Fruit fly (Drosophila melanogaster) whole organism, embryonic: ENCODE results near the gene U2af50.

Source experiments
- Abd-B ChIP-seq: fragments of 200-800 bp; sonication (Bioruptor generic); optimal IDR thresholded peaks from 2 replicates; lab custom pipeline; 2018; ENCODE audit warnings: missing biosample characterization, mild to moderate bottlenecking, missing genetic modification characterization, moderate library complexity
- Antp ChIP-seq: fragments of 200-800 bp; sonication (Bioruptor generic); optimal IDR thresholded peaks from 3 replicates; lab custom pipeline; 2016; ENCODE audit warnings: missing biosample characterization, missing genetic modification characterization
- CG1024 ChIP-seq: fragments of 200-800 bp; sonication (Bioruptor generic); IDR thresholded peaks from 2 replicates; pipeline ENCODE4 v1.3.6; 2022; ENCODE audit warnings: missing biosample characterization, missing genetic modification characterization
- CG13287 ChIP-seq: fragments of 200-800 bp; sonication (Bioruptor generic); IDR thresholded peaks from 2 replicates; pipeline ENCODE4 v1.3.6; 2022; ENCODE audit warnings: missing biosample characterization, missing genetic modification characterization; ENCODE audit not compliant: partially characterized antibody
- CG14014 ChIP-seq: fragments of 200-800 bp; sonication (Bioruptor generic); IDR thresholded peaks from 2 replicates; pipeline ENCODE4 v1.3.6; 2022; ENCODE audit warnings: missing biosample characterization, missing genetic modification characterization
- CG14441 ChIP-seq: fragments of 200-800 bp; sonication (Bioruptor generic); IDR thresholded peaks from 2 replicates; pipeline ENCODE4 v1.3.6; 2022; ENCODE audit warnings: missing biosample characterization, missing genetic modification characterization
- CG16815 ChIP-seq: fragments of 200-800 bp; sonication (Bioruptor generic); optimal IDR thresholded peaks from 3 replicates; lab custom pipeline; 2017; ENCODE audit warnings: missing biosample characterization, mild to moderate bottlenecking, missing genetic modification characterization
- CG18599 ChIP-seq: fragments of 200-800 bp; sonication (Bioruptor generic); optimal IDR thresholded peaks from 3 replicates; lab custom pipeline; 2017; ENCODE audit warnings: missing biosample characterization, missing genetic modification characterization, mild to moderate bottlenecking, moderate library complexity, missing genetic modification reagents
- CG2129 ChIP-seq: fragments of 200-800 bp; sonication (Bioruptor generic); IDR thresholded peaks from 2 replicates; pipeline ENCODE4 v1.3.6; 2022; ENCODE audit warnings: missing biosample characterization, missing genetic modification characterization; ENCODE audit not compliant: partially characterized antibody
- CG2202 ChIP-seq: fragments of 200-800 bp; sonication (Bioruptor generic); optimal IDR thresholded peaks from 2 replicates; lab custom pipeline; 2018; ENCODE audit warnings: missing biosample characterization, mild to moderate bottlenecking, missing genetic modification characterization
- CG31388 ChIP-seq: fragments of 200-800 bp; sonication (Bioruptor generic); optimal IDR thresholded peaks from 2 replicates; lab custom pipeline; 2016; ENCODE audit warnings: missing biosample characterization, missing genetic modification characterization
- CG3281 ChIP-seq: fragments of 200-800 bp; sonication (Bioruptor generic); optimal IDR thresholded peaks from 3 replicates; lab custom pipeline; 2017; ENCODE audit warnings: missing biosample characterization, mild to moderate bottlenecking, missing genetic modification characterization
- CG3726 ChIP-seq: fragments of 200-800 bp; sonication (Bioruptor generic); IDR thresholded peaks from 3 replicates; pipeline ENCODE4, ENCODE4 v1.3.6; 2022; ENCODE audit warnings: missing biosample characterization, missing genetic modification characterization
- CG6175 ChIP-seq: fragments of 200-800 bp; sonication (Bioruptor generic); IDR thresholded peaks from 3 replicates; pipeline ENCODE4 v1.3.6; 2022; ENCODE audit warnings: missing biosample characterization, missing genetic modification characterization
- CG6813 ChIP-seq: fragments of 200-800 bp; sonication (Bioruptor generic); optimal IDR thresholded peaks from 2 replicates; lab custom pipeline; 2017; ENCODE audit warnings: missing biosample characterization, missing genetic modification characterization, mild to moderate bottlenecking, moderate library complexity, missing genetic modification reagents
- CG7745 ChIP-seq: fragments of 200-800 bp; sonication (Bioruptor generic); optimal IDR thresholded peaks from 2 replicates; lab custom pipeline; 2018; ENCODE audit warnings: missing biosample characterization, mild to moderate bottlenecking, missing genetic modification characterization, moderate library complexity
- CG8478 ChIP-seq: fragments of >200 bp; optimal IDR thresholded peaks from 2 replicates; lab custom pipeline; 2018
- CG9797 ChIP-seq: fragments of 200-800 bp; sonication (Bioruptor generic); optimal IDR thresholded peaks from 3 replicates; lab custom pipeline; 2018; ENCODE audit warnings: missing biosample characterization, mild to moderate bottlenecking, missing genetic modification characterization
- D19B ChIP-seq: fragments of 200-800 bp; sonication (Bioruptor generic); optimal IDR thresholded peaks from 2 replicates; lab custom pipeline; 2017; ENCODE audit warnings: missing biosample characterization, mild to moderate bottlenecking, missing genetic modification characterization
- Dp ChIP-seq: fragments of 200-800 bp; sonication (Bioruptor generic); optimal IDR thresholded peaks from 2 replicates; lab custom pipeline; 2018; ENCODE audit warnings: missing biosample characterization, mild to moderate bottlenecking, missing genetic modification characterization, moderate library complexity
- E2f2 ChIP-seq: fragments of 200-800 bp; sonication (Bioruptor generic); IDR thresholded peaks from 2 replicates; pipeline ENCODE4 v1.3.6; 2022; ENCODE audit warnings: missing biosample characterization, missing genetic modification characterization
- Hr3 ChIP-seq: fragments of 200-800 bp; sonication (Bioruptor generic); optimal IDR thresholded peaks from 3 replicates; lab custom pipeline; 2016; ENCODE audit warnings: missing biosample characterization, missing genetic modification characterization
- Med ChIP-seq: fragments of 200-800 bp; sonication (Bioruptor generic); peaks from one replicate; lab custom pipeline; 2016; ENCODE audit warnings: missing biosample characterization, missing genetic modification characterization, mild to moderate bottlenecking, inconsistent platforms, moderate library complexity
- Mrtf ChIP-seq: fragments of 200-800 bp; sonication (Bioruptor generic); IDR thresholded peaks from 3 replicates; pipeline ENCODE4 v1.3.6; 2022; ENCODE audit warnings: missing biosample characterization, missing genetic modification characterization
- NC2α ChIP-seq: fragments of 200-800 bp; sonication (Bioruptor generic); optimal IDR thresholded peaks from 2 replicates; lab custom pipeline; 2016; ENCODE audit warnings: missing biosample characterization, missing genetic modification characterization
- NFAT ChIP-seq: fragments of 200-800 bp; sonication (Bioruptor generic); IDR thresholded peaks from 2 replicates; pipeline ENCODE4 v1.3.6; 2022; ENCODE audit warnings: missing biosample characterization, missing genetic modification characterization
- Scr ChIP-seq: fragments of 200-800 bp; sonication (Bioruptor generic); IDR thresholded peaks from 2 replicates; pipeline ENCODE4 v1.3.6; 2022; ENCODE audit warnings: missing biosample characterization, missing genetic modification characterization; ENCODE audit not compliant: partially characterized antibody
- Spps ChIP-seq: fragments of 200-800 bp; sonication (Bioruptor generic); optimal IDR thresholded peaks from 2 replicates; lab custom pipeline; 2018; ENCODE audit warnings: missing biosample characterization, mild to moderate bottlenecking, missing genetic modification characterization
- Tbp ChIP-seq: fragments of >200 bp; optimal IDR thresholded peaks from 2 replicates; lab custom pipeline; 2018; ENCODE audit warnings: missing biosample characterization, missing genetic modification characterization
- YL-1 ChIP-seq: fragments of 200-800 bp; sonication (Bioruptor generic); optimal IDR thresholded peaks from 3 replicates; lab custom pipeline; 2017; ENCODE audit warnings: missing biosample characterization, mild to moderate bottlenecking, missing genetic modification characterization
- ab ChIP-seq: fragments of 200-800 bp; sonication (Bioruptor generic); optimal IDR thresholded peaks from 2 replicates; lab custom pipeline; 2016; ENCODE audit warnings: missing biosample characterization, missing genetic modification characterization
- bbx ChIP-seq: fragments of 200-800 bp; sonication (Bioruptor generic); IDR thresholded peaks from 2 replicates; pipeline ENCODE4 v1.3.6; 2022; ENCODE audit warnings: missing biosample characterization, missing genetic modification characterization; ENCODE audit not compliant: partially characterized antibody
- crc ChIP-seq: fragments of 200-800 bp; sonication (Bioruptor generic); optimal IDR thresholded peaks from 2 replicates; lab custom pipeline; 2016; ENCODE audit warnings: missing biosample characterization, missing genetic modification characterization
- dm ChIP-seq: fragments of 200-800 bp; sonication (Bioruptor generic); optimal IDR thresholded peaks from 3 replicates; lab custom pipeline; 2016; ENCODE audit warnings: missing biosample characterization, missing genetic modification characterization
- fd102C ChIP-seq: fragments of 200-800 bp; sonication (Bioruptor generic); optimal IDR thresholded peaks from 2 replicates; lab custom pipeline; 2018; ENCODE audit warnings: missing biosample characterization, mild to moderate bottlenecking, missing genetic modification characterization, moderate library complexity
- gcm ChIP-seq: fragments of 200-800 bp; sonication (Bioruptor generic); optimal IDR thresholded peaks from 2 replicates; lab custom pipeline; 2019; ENCODE audit warnings: missing biosample characterization, mild to moderate bottlenecking, missing genetic modification characterization, moderate library complexity
- gem ChIP-seq: fragments of 200-800 bp; sonication (Bioruptor generic); optimal IDR thresholded peaks from 2 replicates; lab custom pipeline; 2019; ENCODE audit warnings: missing biosample characterization, mild to moderate bottlenecking, missing genetic modification characterization, moderate library complexity
- inv ChIP-seq: fragments of 200-800 bp; sonication (Bioruptor generic); IDR thresholded peaks from 2 replicates; pipeline ENCODE4 v1.3.6; 2022; ENCODE audit warnings: missing biosample characterization, missing genetic modification characterization; ENCODE audit not compliant: partially characterized antibody
- lbe ChIP-seq: fragments of 200-800 bp; sonication (Bioruptor generic); optimal IDR thresholded peaks from 2 replicates; lab custom pipeline; 2016; ENCODE audit warnings: missing biosample characterization, mild to moderate bottlenecking, missing genetic modification characterization
- pan ChIP-seq, 4 experiments: fragments of >200 bp in 3 of 4; fragments of 200-800 bp in 1 of 4; sonication (Bioruptor generic) in 1 of 4; optimal IDR thresholded peaks in 3 of 4; IDR thresholded peaks in 1 of 4; 2 replicates each; pipeline versions ENCODE4 v1.3.6 to Lab custom; 2017 to 2022; ENCODE audit warnings: missing biosample characterization in 2 of 4, missing genetic modification characterization in 2 of 4, mixed read lengths in 1 of 4
- peb ChIP-seq: fragments of 200-800 bp; sonication (Bioruptor generic); IDR thresholded peaks from 2 replicates; pipeline ENCODE4 v1.3.6; 2022; ENCODE audit warnings: missing biosample characterization, missing genetic modification characterization
- sc ChIP-seq, 3 experiments: fragments of >200 bp in 2 of 3; fragments of 200-800 bp in 1 of 3; sonication (Bioruptor generic) in 1 of 3; optimal IDR thresholded peaks; 2 replicates in 2 of 3; 3 replicates in 1 of 3; lab custom pipeline; 2017; ENCODE audit warnings: mild to moderate bottlenecking in 1 of 3, missing biosample characterization in 1 of 3, missing genetic modification characterization in 1 of 3, missing genetic modification reagents in 1 of 3
- tgo ChIP-seq: fragments of 200-800 bp; sonication (Bioruptor generic); IDR thresholded peaks from 3 replicates; pipeline ENCODE4 v1.3.6; 2022; ENCODE audit warnings: missing biosample characterization, missing genetic modification characterization
- tio ChIP-seq: fragments of 200-800 bp; sonication (Bioruptor generic); optimal IDR thresholded peaks from 2 replicates; lab custom pipeline; 2017; ENCODE audit warnings: missing biosample characterization, missing genetic modification characterization, inconsistent platforms
- unpg ChIP-seq: fragments of 200-800 bp; sonication (Bioruptor generic); optimal IDR thresholded peaks from 3 replicates; lab custom pipeline; 2018; ENCODE audit warnings: missing biosample characterization, mild to moderate bottlenecking, missing genetic modification characterization, moderate library complexity
- vnd ChIP-seq: fragments of 200-800 bp; sonication (Bioruptor generic); IDR thresholded peaks from 3 replicates; pipeline ENCODE4 v1.3.6; 2022; ENCODE audit warnings: missing biosample characterization, missing genetic modification characterization; ENCODE audit not compliant: partially characterized antibody
- vvl ChIP-seq: fragments of 200-800 bp; sonication (Bioruptor generic); IDR thresholded peaks from 2 replicates; pipeline ENCODE4 v1.3.6; 2022; ENCODE audit warnings: missing biosample characterization, missing genetic modification characterization
- zfh2 ChIP-seq: fragments of 200-800 bp; sonication (Bioruptor generic); optimal IDR thresholded peaks from 2 replicates; lab custom pipeline; 2016; ENCODE audit warnings: missing biosample characterization, missing genetic modification characterization

Gene U2af50

DNA sequence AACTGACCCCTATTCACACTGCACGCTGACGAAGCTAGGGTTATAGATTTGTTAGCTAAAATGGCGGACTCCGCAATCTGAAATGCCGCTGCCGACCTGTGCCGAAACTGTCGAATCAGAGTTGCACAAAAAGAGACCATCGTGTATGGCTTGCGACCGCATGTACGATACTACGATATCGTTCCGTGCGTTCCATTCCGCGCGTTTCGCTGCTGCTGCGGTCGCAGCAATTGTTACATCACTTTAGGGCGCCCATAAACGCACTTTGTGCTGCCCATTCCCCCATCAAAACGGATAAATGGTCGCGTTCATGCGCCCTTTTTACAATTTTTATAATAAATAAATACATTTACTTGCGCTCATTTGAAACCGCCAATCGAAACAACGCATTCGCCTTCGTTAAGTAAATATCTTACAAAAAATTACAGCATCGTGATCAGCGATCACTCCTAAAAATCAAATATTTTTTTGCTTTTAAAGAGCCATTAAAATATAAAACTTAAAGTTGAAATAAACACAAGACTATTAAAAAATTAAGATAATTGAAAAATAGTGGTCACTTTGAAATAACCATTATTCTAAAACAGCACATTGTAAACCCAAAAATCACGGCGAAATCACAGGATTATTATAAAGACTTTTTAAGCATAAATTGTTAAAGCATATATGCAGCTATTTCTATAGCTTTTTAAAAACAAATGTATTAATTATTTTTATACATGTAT, 38.5 kb downstream of the U2af50 start, which contains the start of gene Cyp1 (continued):
- TF ChIP-seq CG18599 (GFP tag; lab: Kevin White, UChicago) (no peak), dm (GFP tag; lab: Kevin White, UChicago) (peak; percentile 81), Hr3 (GFP tag; lab: Kevin White, UChicago) (peak; percentile 5), NFAT (GFP tag; lab: Robert Waterston, UW) (peak; percentile 73; the same call in 1 of the 2 replicates), unpg (GFP tag; lab: Kevin White, UChicago) (no peak), YL-1 (GFP tag; lab: Kevin White, UChicago) (peak; percentile 35), E2f2 (GFP tag; lab: Robert Waterston, UW) (peak; percentile 64), Med (GFP tag; lab: Kevin White, UChicago) (peak; percentile 88), Antp (GFP tag; lab: Kevin White, UChicago) (peak; percentile 12), vnd (peak; percentile 69), Abd-B (GFP tag; lab: Kevin White, UChicago) (no peak), vvl (peak; percentile 55), ab (GFP tag; lab: Kevin White, UChicago) (no peak), CG6175 (GFP tag; lab: Robert Waterston, UW) (0 out of 3 replicates have a peak, but pooled peaks have one; percentile 16), pan (optimal IDR thresholded peaks at IDR 0.05; lab: Kevin White, UChicago) (no peak), pan (GFP tag; optimal IDR thresholded peaks at IDR 0.05 in 1 of 2, IDR thresholded peaks at IDR 0.05 in 1 of 2) (peak in 1 of 2 experiments; percentile 46), Tbp (GFP tag; lab: Kevin White, UChicago) (no peak), Mrtf (GFP tag; lab: Robert Waterston, UW) (no peak; the same call in 2 of the 3 replicates), tgo (peak; percentile 52; the same call in 2 of the 3 replicates), D19B (no peak), zfh2 (GFP tag; lab: Kevin White, UChicago) (peak; percentile 42), CG7745 (tag; lab: Kevin White, UChicago) (no peak), CG2129 (peak; percentile 32; the same call in 1 of the 2 replicates), CG8478 (no peak), Scr (GFP tag; lab: Robert Waterston, UW) (peak; percentile 76), CG1024 (GFP tag; lab: Robert Waterston, UW) (peak; percentile 79), crc (GFP tag; lab: Kevin White, UChicago) (no peak), CG14441 (GFP tag; lab: Robert Waterston, UW) (peak; percentile 63), lbe (no peak), fd102C (GFP tag; lab: Kevin White, UChicago) (no peak), CG6813 (GFP tag; lab: Kevin White, UChicago) (no peak), sc (optimal IDR thresholded peaks at IDR 0.05; lab: Kevin White, UChicago) (no peak), sc (GFP tag; optimal IDR thresholded peaks at IDR 0.05; lab: Kevin White, UChicago) (no peak), gcm (no peak), gem (tag; lab: Kevin White, UChicago) (no peak), CG3726 (no peak), CG14014 (GFP tag; lab: Robert Waterston, UW) (0 out of 2 replicates have a peak, but pooled peaks have one; percentile 22), peb (GFP tag; lab: Robert Waterston, UW) (no peak; the same call in 1 of the 2 replicates), NC2α (GFP tag; lab: Kevin White, UChicago) (no peak), CG2202 (tag; lab: Kevin White, UChicago) (no peak), inv (GFP tag; lab: Robert Waterston, UW) (peak; percentile 71; the same call in 1 of the 2 replicates), CG13287 (GFP tag; lab: Robert Waterston, UW) (peak; percentile 77), bbx (GFP tag; lab: Robert Waterston, UW) (peak; percentile 90), tio (GFP tag; lab: Kevin White, UChicago) (no peak), CG16815 (GFP tag; lab: Kevin White, UChicago) (no peak), CG31388 (GFP tag; lab: Kevin White, UChicago) (no peak), CG9797 (peak; percentile 41), Dp (GFP tag; lab: Kevin White, UChicago) (peak; percentile 51), Spps (tag; lab: Kevin White, UChicago) (no peak), CG3281 (GFP tag; lab: Kevin White, UChicago) (no peak)
